Worm (Caenorhabditis elegans): Measurements from ENCODE around the gene nspe-8.

DNA sequence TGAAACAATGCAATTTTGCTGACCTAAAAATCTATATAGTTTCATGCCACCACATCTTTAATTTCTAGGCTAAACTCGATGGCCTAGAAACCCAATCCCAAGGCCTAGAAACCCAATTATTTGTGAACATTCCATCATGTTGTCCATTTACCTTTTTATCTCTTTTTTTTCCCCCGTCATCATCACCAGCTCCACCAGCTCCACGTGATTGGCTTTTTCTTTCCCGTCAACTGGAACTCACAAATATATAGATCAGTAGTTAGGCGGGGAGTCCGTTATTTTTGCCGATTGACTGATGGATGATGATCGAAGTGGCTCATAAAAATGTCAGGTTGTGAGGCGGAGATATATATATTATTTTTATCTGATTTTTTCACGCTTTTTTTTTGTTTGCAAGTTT lies 36.7 kb upstream of the nspe-8 start:
- no peak for TF ChIP-seq mep-1 (tag; optimal IDR thresholded peaks at IDR 0.05)
- no peak for TF ChIP-seq skn-1 (tag; optimal IDR thresholded peaks at IDR 0.05)
- no peak for TF ChIP-seq pqm-1 (tag; optimal IDR thresholded peaks at IDR 0.05)
- no peak for TF ChIP-seq ama-1 (optimal IDR thresholded peaks at IDR 0.05)
- TF ChIP-seq mxl-2 (GFP tag; conservative IDR thresholded peaks at IDR 0.05) = no peak
- no peak for TF ChIP-seq unc-62 (GFP tag; optimal IDR thresholded peaks at IDR 0.05 in 1 of 2)
- TF ChIP-seq unc-62 (tag; optimal IDR thresholded peaks at IDR 0.05) = no peak
- TF ChIP-seq F49E8.2 (tag; optimal IDR thresholded peaks at IDR 0.05; ENCODE audit: borderline replicate concordance) = no peak
- no peak for TF ChIP-seq ceh-82 (tag; optimal IDR thresholded peaks at IDR 0.05)
- TF ChIP-seq lin-39 (tag; optimal IDR thresholded peaks at IDR 0.05) = no peak
- TF ChIP-seq spr-1 (tag; optimal IDR thresholded peaks at IDR 0.05) = no peak
- TF ChIP-seq nhr-10 (tag; optimal IDR thresholded peaks at IDR 0.05) = no peak
- TF ChIP-seq mdl-1 (tag; optimal IDR thresholded peaks at IDR 0.05) = no peak
- no peak for TF ChIP-seq nhr-77 (tag; optimal IDR thresholded peaks at IDR 0.05)
- no peak for TF ChIP-seq nhr-25 (tag; optimal IDR thresholded peaks at IDR 0.05; ENCODE audit: borderline replicate concordance, insufficient read depth)
